Fruit fly (Drosophila melanogaster) S2 (cell line): Measurements from ENCODE around the gene CG13630.

Experiments used
- CG8478 ChIP-seq: fragments of >200 bp; optimal IDR thresholded peaks from 2 replicates; lab custom pipeline; 2018
- CTCF ChIP-seq, 2 experiments: fragments of >200 bp; optimal IDR thresholded peaks; 2 replicates each; lab custom pipeline; 2018

DNA sequence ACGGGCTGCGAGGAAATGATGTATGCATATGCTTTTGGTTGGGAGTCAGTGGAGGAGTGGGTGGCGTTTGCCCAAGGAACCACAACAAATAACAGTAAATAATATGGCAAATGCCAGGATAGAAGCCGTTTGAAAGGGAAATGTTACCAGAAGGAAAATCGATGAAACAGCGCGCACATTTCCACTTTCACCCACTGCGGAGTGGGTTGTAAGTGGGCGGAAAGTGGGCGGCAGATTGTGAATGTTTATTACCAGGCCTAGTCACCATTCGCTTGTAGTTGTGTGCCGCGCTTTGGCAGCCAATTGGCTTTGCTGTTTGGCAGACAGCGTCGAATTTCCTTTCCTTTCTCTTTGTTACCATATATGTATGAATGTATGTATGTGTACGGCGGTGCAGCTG, 47.5 kb downstream of the CG13630 start:
- TF ChIP-seq CTCF (optimal IDR thresholded peaks at IDR 0.05; lab: Kevin White, UChicago) (no peak), CG8478 (lab: Kevin White, UChicago) (no peak)
